Fruit fly (Drosophila melanogaster) whole organism, prepupa: Measurements from ENCODE around the gene Vps39.
A peak's percentile ranks its signal among the peaks of the same experiment; 100 is the strongest.

Experiments used
- CG10669 ChIP-seq: fragments of 200-800 bp; sonication (Bioruptor generic); optimal IDR thresholded peaks from 3 replicates; lab custom pipeline; 2018; ENCODE audit warnings: missing biosample characterization, mild to moderate bottlenecking, missing genetic modification characterization, moderate library complexity
- CG6276 ChIP-seq: fragments of 200-800 bp; sonication (Bioruptor generic); optimal IDR thresholded peaks from 2 replicates; lab custom pipeline; 2017; ENCODE audit warnings: missing biosample characterization, mild to moderate bottlenecking, missing genetic modification characterization
- Eip75B ChIP-seq: fragments of 200-800 bp; sonication (Bioruptor generic); optimal IDR thresholded peaks from 3 replicates; lab custom pipeline; 2016; ENCODE audit warnings: missing biosample characterization, missing genetic modification characterization
- Ets21C ChIP-seq: fragments of 200-800 bp; sonication (Bioruptor generic); optimal IDR thresholded peaks from 3 replicates; lab custom pipeline; 2016; ENCODE audit warnings: missing biosample characterization, missing genetic modification characterization
- Gug ChIP-seq: fragments of 200-800 bp; sonication (Bioruptor generic); IDR thresholded peaks from 2 replicates; pipeline ENCODE4 v1.3.6; 2022; ENCODE audit warnings: missing biosample characterization, missing genetic modification characterization
- Hr38 ChIP-seq: sonication (Bioruptor generic); optimal IDR thresholded peaks from 2 replicates; lab custom pipeline; 2016; ENCODE audit warnings: missing biosample characterization, missing genetic modification characterization
- Hr39 ChIP-seq: fragments of 200-800 bp; sonication (Bioruptor generic); optimal IDR thresholded peaks from 2 replicates; lab custom pipeline; 2016; ENCODE audit warnings: missing biosample characterization, missing genetic modification characterization
- Hr4 ChIP-seq: fragments of 200-800 bp; sonication (Bioruptor generic); optimal IDR thresholded peaks from 3 replicates; lab custom pipeline; 2016; ENCODE audit warnings: missing biosample characterization, missing genetic modification characterization
- Sox15 ChIP-seq: fragments of 200-800 bp; sonication (Bioruptor generic); optimal IDR thresholded peaks from 3 replicates; lab custom pipeline; 2016; ENCODE audit warnings: missing biosample characterization, missing genetic modification characterization
- acj6 ChIP-seq: fragments of 200-800 bp; sonication (Bioruptor generic); optimal IDR thresholded peaks from 3 replicates; lab custom pipeline; 2016; ENCODE audit warnings: missing biosample characterization, missing genetic modification characterization
- cyc ChIP-seq: fragments of 200-800 bp; sonication (Bioruptor generic); optimal IDR thresholded peaks from 3 replicates; lab custom pipeline; 2016; ENCODE audit warnings: missing biosample characterization, missing genetic modification characterization
- esn ChIP-seq: fragments of 200-800 bp; sonication (Bioruptor generic); optimal IDR thresholded peaks from 2 replicates; lab custom pipeline; 2016; ENCODE audit warnings: missing biosample characterization, mild to moderate bottlenecking, missing genetic modification characterization, moderate library complexity
- spab ChIP-seq: fragments of 200-800 bp; sonication (Bioruptor generic); optimal IDR thresholded peaks from 2 replicates; lab custom pipeline; 2017; ENCODE audit warnings: missing biosample characterization, mild to moderate bottlenecking, missing genetic modification characterization, missing genetic modification reagents
- ss ChIP-seq, 2 experiments: fragments of 200-800 bp; sonication (Bioruptor generic); optimal IDR thresholded peaks; 2 replicates in 1 of 2; 3 replicates in 1 of 2; lab custom pipeline; 2017 to 2018; ENCODE audit warnings: mild to moderate bottlenecking in 2 of 2, missing biosample characterization in 2 of 2, missing genetic modification characterization in 2 of 2, moderate library complexity in 1 of 2

DNA sequence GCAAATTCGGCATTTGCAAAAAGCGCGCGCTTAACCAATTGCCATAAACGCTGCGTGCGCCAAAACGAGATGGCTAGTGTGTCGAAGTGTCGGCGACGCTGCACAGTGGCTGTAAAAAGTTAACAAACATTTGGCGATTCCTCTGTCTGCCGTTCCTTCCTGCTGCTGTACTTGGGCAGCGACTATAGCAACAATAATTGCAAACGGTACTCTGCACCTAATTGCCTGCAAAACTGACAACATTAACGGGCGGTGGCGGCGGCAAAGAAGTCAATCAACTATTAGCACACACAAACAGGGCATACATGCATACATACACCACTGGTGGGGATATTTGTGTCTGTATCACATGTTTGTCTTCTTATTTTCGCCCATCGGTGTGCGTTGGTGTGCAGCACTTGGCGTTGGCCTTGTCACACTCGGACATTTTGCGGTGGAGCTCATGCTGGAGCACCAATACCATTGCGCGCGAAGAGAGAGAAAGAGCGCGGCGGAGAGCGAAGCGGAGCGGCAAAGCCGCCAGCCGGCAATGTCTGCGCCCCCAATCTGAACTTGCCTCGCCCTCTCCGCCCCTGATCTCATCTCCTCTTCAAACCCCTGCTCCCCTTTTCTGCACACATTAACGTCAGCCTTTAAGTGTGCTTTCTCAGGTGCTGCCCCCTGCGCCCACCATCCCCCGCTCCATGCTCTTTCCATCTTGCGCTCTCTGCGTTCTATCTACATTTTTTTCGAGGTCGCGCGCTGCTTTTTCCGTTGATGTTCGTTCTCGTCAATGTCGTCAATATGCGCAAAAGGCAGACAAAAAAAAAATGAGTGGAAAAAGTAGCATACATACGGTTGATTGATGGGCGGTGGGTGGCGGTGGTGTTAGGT is 29.8 kb downstream of the Vps39 start:
- TF ChIP-seq Ets21C = no peak
- TF ChIP-seq Hr38 (GFP tag; lab: Kevin White, UChicago) = no peak
- no peak for TF ChIP-seq acj6 (GFP tag; lab: Kevin White, UChicago)
- no peak for TF ChIP-seq CG6276 (GFP tag; lab: Kevin White, UChicago)
- no peak for TF ChIP-seq Sox15 (GFP tag; lab: Kevin White, UChicago)
- no peak; the same call in 1 of the 2 replicates for TF ChIP-seq Gug (GFP tag; lab: Robert Waterston, UW)
- TF ChIP-seq esn (GFP tag; lab: Kevin White, UChicago) = no peak
- TF ChIP-seq Hr4 (GFP tag; lab: Kevin White, UChicago) = no peak
- TF ChIP-seq Hr39 = no peak
- peak; percentile 21 for TF ChIP-seq cyc (GFP tag; lab: Kevin White, UChicago)
- TF ChIP-seq ss (GFP tag; optimal IDR thresholded peaks at IDR 0.05; lab: Kevin White, UChicago) = no peak
- TF ChIP-seq CG10669 (GFP tag; lab: Kevin White, UChicago) = no peak
- TF ChIP-seq spab (GFP tag; lab: Kevin White, UChicago) = no peak
- TF ChIP-seq Eip75B = peak; percentile 57
